Worm (Caenorhabditis elegans): ENCODE data around the gene ire-1.

DNA sequence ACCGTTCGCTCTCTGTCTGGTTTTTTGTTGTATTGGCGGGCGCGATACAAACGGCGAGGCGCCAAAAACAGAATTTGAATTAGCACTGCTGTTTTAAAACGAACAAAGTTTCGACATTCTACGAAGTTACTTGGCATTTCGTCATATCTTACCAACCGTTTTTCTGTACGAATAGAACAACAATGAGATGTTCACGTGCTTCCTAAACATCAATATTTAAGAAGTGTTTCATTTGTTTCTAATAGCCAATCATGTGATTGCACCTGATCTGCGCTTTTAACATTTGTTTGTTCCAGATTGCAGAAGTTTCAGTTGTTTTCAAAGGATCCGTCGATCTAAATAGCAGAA lies 4.3 kb upstream of the ire-1 start:
- TF ChIP-seq lin-39 (tag; optimal IDR thresholded peaks at IDR 0.05) (no peak), nhr-77 (tag; optimal IDR thresholded peaks at IDR 0.05) (no peak), nhr-25 (tag; optimal IDR thresholded peaks at IDR 0.05; ENCODE audit: borderline replicate concordance, insufficient read depth) (no peak), fos-1 (tag; optimal IDR thresholded peaks at IDR 0.05) (no peak), saeg-2 (GFP tag; IDR thresholded peaks at IDR 0.05) (no peak), zip-2 (tag; optimal IDR thresholded peaks at IDR 0.05) (no peak), skn-1 (tag; optimal IDR thresholded peaks at IDR 0.05) (no peak), nhr-102 (tag; optimal IDR thresholded peaks at IDR 0.05) (no peak), nhr-6 (tag; optimal IDR thresholded peaks at IDR 0.05) (no peak)
